Worm (Caenorhabditis elegans) whole organism, mixed stage, embryonic: Measurements from ENCODE around the gene chw-1.

Experiments
- elt-3 ChIP-seq: fragments of 150-350 bp; optimal IDR thresholded peaks from 2 replicates; lab custom pipeline; 2014; ENCODE audit warnings: missing biosample characterization, missing genetic modification characterization
- sptf-1 ChIP-seq: sonication (generic microtip); optimal IDR thresholded peaks from 2 replicates; lab custom pipeline; 2017; ENCODE audit warnings: mild to moderate bottlenecking, missing genetic modification characterization, moderate library complexity, missing compliant biosample characterization

DNA sequence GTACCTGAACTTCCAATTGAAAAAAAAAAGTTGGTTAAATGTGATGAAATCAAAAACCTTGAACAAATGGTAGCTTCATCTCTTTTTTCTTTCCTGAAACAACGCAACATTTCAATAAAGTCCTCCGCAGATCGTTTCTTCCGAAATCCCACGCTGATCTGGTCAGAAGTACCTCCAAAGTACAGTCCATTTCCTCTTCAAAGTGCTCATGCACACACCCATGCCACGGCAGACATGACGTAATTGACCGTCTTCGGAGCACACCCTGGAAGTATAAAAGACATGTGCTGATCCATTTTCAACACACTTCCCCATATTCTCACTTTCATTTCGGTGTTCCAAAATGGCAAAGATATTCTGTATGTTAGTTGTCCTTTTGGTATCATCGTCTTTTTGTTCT, 41.8 kb downstream of the chw-1 start, which contains the start of gene C35A5.10:
- TF ChIP-seq elt-3 (tag; lab: Kevin White, UChicago) (no peak), sptf-1 (no peak)
